Worm (Caenorhabditis elegans): Measurements from ENCODE around the gene str-12.

DNA sequence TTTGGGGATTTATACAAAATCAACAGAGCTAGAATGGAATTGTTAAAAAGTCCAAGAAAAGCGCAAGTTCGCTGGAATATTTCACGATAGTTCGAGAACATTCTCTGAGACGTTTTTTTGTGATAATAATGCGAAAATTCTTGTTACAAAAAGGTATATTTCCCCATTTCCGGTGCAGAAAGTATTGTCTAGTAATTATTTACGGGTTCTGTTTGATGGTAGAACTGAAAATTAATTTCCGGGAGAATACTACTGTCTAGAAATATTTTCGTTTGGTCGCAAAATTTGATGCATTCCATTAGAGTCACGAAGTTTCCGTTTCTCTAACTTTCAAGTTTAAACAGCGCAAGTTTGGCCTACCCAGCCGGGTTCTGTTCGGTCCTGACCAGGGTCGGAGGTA is 18.9 kb downstream of the str-12 start, which contains the start of gene str-248:
- TF ChIP-seq ama-1 (optimal IDR thresholded peaks at IDR 0.05) = no peak
- TF ChIP-seq flt-1 (GFP tag; IDR thresholded peaks at IDR 0.05) = no peak
- TF ChIP-seq tbx-37 (GFP tag; conservative IDR thresholded peaks at IDR 0.05) = no peak
- TF ChIP-seq pes-1 (GFP tag; IDR thresholded peaks at IDR 0.05) = no peak
- no peak for TF ChIP-seq hmg-4 (GFP tag; optimal IDR thresholded peaks at IDR 0.05)
